Worm (Caenorhabditis elegans): ENCODE measurements around the gene pot-1.

DNA sequence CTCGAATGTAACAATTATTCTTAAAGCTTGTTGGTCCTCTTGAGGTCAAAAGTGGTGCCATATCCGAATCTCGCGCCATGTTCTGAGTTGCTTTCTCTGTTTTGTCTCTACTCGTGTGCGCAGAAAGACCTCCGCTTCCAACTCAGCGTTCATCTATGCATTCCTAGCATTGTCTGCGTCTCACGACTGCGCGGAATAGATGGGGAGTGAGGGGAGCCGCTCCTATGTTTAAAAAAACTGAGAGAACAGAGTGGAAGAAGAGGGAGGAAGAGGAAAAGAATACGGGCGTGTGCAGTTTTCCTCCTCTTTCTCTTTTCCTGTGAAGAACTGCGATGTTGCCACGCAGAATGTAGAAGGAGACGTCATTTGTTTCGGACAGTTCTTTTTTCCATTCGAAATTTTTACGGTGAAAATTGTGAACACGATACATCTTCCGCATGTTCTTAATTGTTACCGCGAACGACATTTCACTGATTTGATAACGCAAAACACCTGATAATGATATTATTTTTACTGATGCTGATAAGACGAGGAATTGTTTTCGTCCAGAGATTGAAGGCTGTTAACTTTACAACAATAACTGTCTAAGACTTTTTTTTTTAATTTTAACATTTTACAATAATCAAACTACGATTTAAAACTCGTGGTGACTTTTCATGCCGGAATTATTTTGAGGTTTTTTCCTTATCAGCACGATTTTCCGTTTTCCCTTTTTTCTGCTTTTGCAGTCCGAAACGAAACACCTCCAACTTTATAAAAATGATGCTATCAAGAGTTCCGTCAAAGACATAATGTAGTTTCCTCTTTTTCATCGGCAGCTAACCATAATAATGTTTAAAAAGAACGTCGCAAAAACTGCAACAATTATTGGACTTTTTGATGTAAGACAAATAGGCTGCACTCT lies 33.4 kb upstream of the pot-1 start:
- TF ChIP-seq lin-13 (tag; optimal IDR thresholded peaks at IDR 0.05) = no peak
- no peak for TF ChIP-seq unc-62 (GFP tag; optimal IDR thresholded peaks at IDR 0.05)
- no peak for TF ChIP-seq pha-4 (tag; optimal IDR thresholded peaks at IDR 0.05)
- no peak for TF ChIP-seq mab-5 (tag; optimal IDR thresholded peaks at IDR 0.05)
- no peak for TF ChIP-seq ztf-11 (tag; optimal IDR thresholded peaks at IDR 0.05)
- TF ChIP-seq elt-1 (tag; optimal IDR thresholded peaks at IDR 0.05; ENCODE audit: borderline replicate concordance, insufficient read depth) = no peak
- TF ChIP-seq nhr-237 (tag; optimal IDR thresholded peaks at IDR 0.05) = peak; percentile 6
- TF ChIP-seq snpc-4 (tag; optimal IDR thresholded peaks at IDR 0.05) = no peak
- no peak for TF ChIP-seq nhr-76 (tag; optimal IDR thresholded peaks at IDR 0.05)

Measured in whole organism, mixed stage, embryonic.